Fruit fly (Drosophila melanogaster) whole organism, embryonic: ENCODE measurements around the gene CG17121.

Source experiments
- Adf1 ChIP-seq: fragments of 200-800 bp; sonication (Bioruptor generic); IDR thresholded peaks from 2 replicates; pipeline ENCODE4 v1.3.6; 2022; ENCODE audit warnings: missing biosample characterization, missing genetic modification characterization
- Blimp-1 ChIP-seq: fragments of 200-800 bp; sonication (Bioruptor generic); optimal IDR thresholded peaks from 3 replicates; lab custom pipeline; 2018; ENCODE audit warnings: missing biosample characterization, missing genetic modification characterization, mild to moderate bottlenecking, moderate library complexity, missing genetic modification reagents
- CG10209 ChIP-seq: fragments of 200-800 bp; sonication (Bioruptor generic); optimal IDR thresholded peaks from 3 replicates; lab custom pipeline; 2017; ENCODE audit warnings: missing biosample characterization, mild to moderate bottlenecking, missing genetic modification characterization, missing genetic modification reagents
- CG10321 ChIP-seq: fragments of 200-800 bp; sonication (Bioruptor generic); IDR thresholded peaks from 2 replicates; pipeline ENCODE4 v1.3.6; 2022; ENCODE audit warnings: missing biosample characterization, missing genetic modification characterization
- CG10431 ChIP-seq: fragments of 200-800 bp; sonication (Bioruptor generic); optimal IDR thresholded peaks from 3 replicates; lab custom pipeline; 2018; ENCODE audit warnings: missing biosample characterization, mild to moderate bottlenecking, missing genetic modification characterization
- CG11504 ChIP-seq: fragments of 200-800 bp; sonication (Bioruptor generic); optimal IDR thresholded peaks from 3 replicates; lab custom pipeline; 2019; ENCODE audit warnings: missing biosample characterization, mild to moderate bottlenecking, missing genetic modification characterization, moderate library complexity
- CG11723 ChIP-seq: fragments of 200-800 bp; sonication (Bioruptor generic); optimal IDR thresholded peaks from 2 replicates; lab custom pipeline; 2017; ENCODE audit warnings: missing biosample characterization, mild to moderate bottlenecking, missing genetic modification characterization
- CG12071 ChIP-seq: fragments of 200-800 bp; sonication (Bioruptor generic); optimal IDR thresholded peaks from 3 replicates; lab custom pipeline; 2018; ENCODE audit warnings: missing biosample characterization, mild to moderate bottlenecking, missing genetic modification characterization
- CG12219 ChIP-seq: fragments of 200-800 bp; sonication (Bioruptor generic); optimal IDR thresholded peaks from 3 replicates; lab custom pipeline; 2018; ENCODE audit warnings: missing biosample characterization, mild to moderate bottlenecking, missing genetic modification characterization
- CG15601 ChIP-seq: fragments of 200-800 bp; sonication (Bioruptor generic); optimal IDR thresholded peaks from 3 replicates; lab custom pipeline; 2019; ENCODE audit warnings: missing biosample characterization, mild to moderate bottlenecking, missing genetic modification characterization, moderate library complexity
- CG1603 ChIP-seq: fragments of 200-800 bp; sonication (Bioruptor generic); optimal IDR thresholded peaks from 2 replicates; lab custom pipeline; 2019; ENCODE audit warnings: missing biosample characterization, mild to moderate bottlenecking, missing genetic modification characterization, moderate library complexity
- CG16813 ChIP-seq: fragments of 200-800 bp; sonication (Bioruptor generic); IDR thresholded peaks from 3 replicates; pipeline ENCODE4 v1.3.6; 2022; ENCODE audit warnings: missing biosample characterization, missing genetic modification characterization; ENCODE audit not compliant: partially characterized antibody
- CG18011 ChIP-seq: fragments of 200-800 bp; sonication (Bioruptor generic); optimal IDR thresholded peaks from 2 replicates; lab custom pipeline; 2017; ENCODE audit warnings: missing biosample characterization, missing genetic modification characterization, mild to moderate bottlenecking, moderate library complexity, missing genotype
- CG18764 ChIP-seq: fragments of 200-800 bp; sonication (Bioruptor generic); optimal IDR thresholded peaks from 3 replicates; lab custom pipeline; 2016; ENCODE audit warnings: missing biosample characterization, missing genetic modification characterization
- CG2120 ChIP-seq: fragments of 200-800 bp; sonication (Bioruptor generic); optimal IDR thresholded peaks from 3 replicates; lab custom pipeline; 2016; ENCODE audit warnings: missing biosample characterization, missing genetic modification characterization
- CG2889 ChIP-seq: fragments of 200-800 bp; sonication (Bioruptor generic); IDR thresholded peaks from 3 replicates; pipeline ENCODE4 v1.3.6; 2022; ENCODE audit warnings: missing biosample characterization, missing genetic modification characterization
- CG33213 ChIP-seq: fragments of 200-800 bp; sonication (Bioruptor generic); optimal IDR thresholded peaks from 3 replicates; lab custom pipeline; 2016; ENCODE audit warnings: missing biosample characterization, missing genetic modification characterization
- CG4820 ChIP-seq: fragments of 200-800 bp; sonication (Bioruptor generic); optimal IDR thresholded peaks from 3 replicates; lab custom pipeline; 2016; ENCODE audit warnings: missing biosample characterization, missing genetic modification characterization
- CG8478 ChIP-seq: fragments of >200 bp; optimal IDR thresholded peaks from 2 replicates; lab custom pipeline; 2018
- CG8765 ChIP-seq: fragments of 200-800 bp; sonication (Bioruptor generic); IDR thresholded peaks from 2 replicates; pipeline ENCODE4 v1.3.6; 2022; ENCODE audit warnings: missing biosample characterization, missing genetic modification characterization
- CTCF ChIP-seq: fragments of 200-800 bp; sonication (Bioruptor generic); optimal IDR thresholded peaks from 2 replicates; lab custom pipeline; 2017; ENCODE audit warnings: missing biosample characterization, mild to moderate bottlenecking, missing genetic modification characterization, moderate library complexity
- Dip2 ChIP-seq: fragments of 200-800 bp; sonication (Bioruptor generic); IDR thresholded peaks from 2 replicates; pipeline ENCODE4 v1.3.6; 2022; ENCODE audit warnings: missing biosample characterization, missing genetic modification characterization
- Dip3 ChIP-seq: fragments of 200-800 bp; sonication (Bioruptor generic); optimal IDR thresholded peaks from 3 replicates; lab custom pipeline; 2016; ENCODE audit warnings: missing biosample characterization, missing genetic modification characterization
- HLH3B ChIP-seq: fragments of 200-800 bp; sonication (Bioruptor generic); IDR thresholded peaks from 2 replicates; pipeline ENCODE4 v1.3.6; 2022; ENCODE audit warnings: missing biosample characterization, missing genetic modification characterization
- Hand ChIP-seq: fragments of 200-800 bp; sonication (Bioruptor generic); optimal IDR thresholded peaks from 2 replicates; lab custom pipeline; 2017; ENCODE audit warnings: mild to moderate bottlenecking, missing biosample characterization, missing genetic modification reagents, missing genetic modification characterization
- Neu2 ChIP-seq: fragments of 200-800 bp; sonication (Bioruptor generic); optimal IDR thresholded peaks from 3 replicates; lab custom pipeline; 2016; ENCODE audit warnings: missing biosample characterization, missing genetic modification characterization, borderline replicate concordance
- Taf1 ChIP-seq: fragments of 200-800 bp; sonication (Bioruptor generic); IDR thresholded peaks from 2 replicates; pipeline ENCODE4 v1.3.6; 2022; ENCODE audit warnings: missing biosample characterization, missing genetic modification characterization
- Vsx1 ChIP-seq: fragments of 200-800 bp; sonication (Bioruptor generic); optimal IDR thresholded peaks from 2 replicates; lab custom pipeline; 2017; ENCODE audit warnings: missing biosample characterization, mild to moderate bottlenecking, missing genetic modification characterization, missing genetic modification reagents
- aop ChIP-seq: fragments of 200-800 bp; sonication (Bioruptor generic); IDR thresholded peaks from 2 replicates; pipeline ENCODE4 v1.3.6; 2022; ENCODE audit warnings: missing biosample characterization, missing genetic modification characterization
- bab2 ChIP-seq: fragments of 200-800 bp; sonication (Bioruptor generic); optimal IDR thresholded peaks from 2 replicates; lab custom pipeline; 2016; ENCODE audit warnings: missing biosample characterization, missing genetic modification characterization
- eve ChIP-seq, 2 experiments: fragments of >200 bp; optimal IDR thresholded peaks; 2 replicates each; lab custom pipeline; 2017; ENCODE audit warnings: missing biosample characterization in 2 of 2, missing genetic modification characterization in 2 of 2
- exex ChIP-seq: fragments of 200-800 bp; sonication (Bioruptor generic); optimal IDR thresholded peaks from 4 replicates; lab custom pipeline; 2018; ENCODE audit warnings: missing biosample characterization, mild to moderate bottlenecking, missing genetic modification characterization, moderate library complexity
- eyg ChIP-seq: fragments of 200-800 bp; sonication (Bioruptor generic); optimal IDR thresholded peaks from 3 replicates; lab custom pipeline; 2016; ENCODE audit warnings: missing biosample characterization, missing genetic modification characterization
- grn ChIP-seq: fragments of 200-800 bp; sonication (Bioruptor generic); optimal IDR thresholded peaks from 3 replicates; lab custom pipeline; 2017; ENCODE audit warnings: missing biosample characterization, missing genetic modification characterization
- gt ChIP-seq: fragments of 200-800 bp; sonication (Bioruptor generic); IDR thresholded peaks from 2 replicates; pipeline ENCODE4 v1.3.6; 2022; ENCODE audit warnings: missing biosample characterization, missing genetic modification characterization
- lab ChIP-seq: fragments of 200-800 bp; sonication (Bioruptor generic); optimal IDR thresholded peaks from 3 replicates; lab custom pipeline; 2017; ENCODE audit warnings: missing biosample characterization, missing genetic modification characterization, mild to moderate bottlenecking, moderate library complexity, missing genetic modification reagents
- lmd ChIP-seq: fragments of 200-800 bp; sonication (Bioruptor generic); IDR thresholded peaks from 2 replicates; pipeline ENCODE4 v1.3.6; 2022; ENCODE audit warnings: missing biosample characterization, missing genetic modification characterization
- mirr ChIP-seq: fragments of 200-800 bp; sonication (Bioruptor generic); optimal IDR thresholded peaks from 3 replicates; lab custom pipeline; 2018; ENCODE audit warnings: missing biosample characterization, mild to moderate bottlenecking, missing genetic modification characterization
- pfk ChIP-seq: fragments of 200-800 bp; sonication (Bioruptor generic); optimal IDR thresholded peaks from 2 replicates; lab custom pipeline; 2018; ENCODE audit warnings: missing biosample characterization, mild to moderate bottlenecking, missing genetic modification characterization, moderate library complexity
- repo ChIP-seq: fragments of 200-800 bp; sonication (Bioruptor generic); optimal IDR thresholded peaks from 2 replicates; lab custom pipeline; 2016; ENCODE audit warnings: missing biosample characterization, missing genetic modification characterization
- schlank ChIP-seq: fragments of 200-800 bp; sonication (Bioruptor generic); optimal IDR thresholded peaks from 2 replicates; lab custom pipeline; 2018; ENCODE audit warnings: missing biosample characterization, mild to moderate bottlenecking, missing genetic modification characterization
- sd ChIP-seq: fragments of 200-800 bp; sonication (Bioruptor generic); optimal IDR thresholded peaks from 3 replicates; lab custom pipeline; 2018; ENCODE audit warnings: missing biosample characterization, mild to moderate bottlenecking, missing genetic modification characterization, moderate library complexity
- sqz ChIP-seq: fragments of 200-800 bp; sonication (Bioruptor generic); optimal IDR thresholded peaks from 3 replicates; lab custom pipeline; 2018; ENCODE audit warnings: missing biosample characterization, mild to moderate bottlenecking, missing genetic modification characterization
- sr ChIP-seq: fragments of 200-800 bp; sonication (Bioruptor generic); IDR thresholded peaks from 3 replicates; pipeline ENCODE4 v1.3.6; 2022; ENCODE audit warnings: missing biosample characterization, missing genetic modification characterization
- tgo ChIP-seq: fragments of 200-800 bp; sonication (Bioruptor generic); IDR thresholded peaks from 3 replicates; pipeline ENCODE4 v1.3.6; 2022; ENCODE audit warnings: missing biosample characterization, missing genetic modification characterization
- toy ChIP-seq: fragments of 200-800 bp; sonication (Bioruptor generic); IDR thresholded peaks from 2 replicates; pipeline ENCODE4 v1.3.6; 2022; ENCODE audit warnings: missing biosample characterization, missing genetic modification characterization
- ttk ChIP-seq: fragments of 200-800 bp; sonication (Bioruptor generic); IDR thresholded peaks from 2 replicates; pipeline ENCODE4 v2.1.2; 2022; ENCODE audit warnings: missing biosample characterization, missing genetic modification characterization
- vvl ChIP-seq: fragments of 200-800 bp; sonication (Bioruptor generic); IDR thresholded peaks from 2 replicates; pipeline ENCODE4 v1.3.6; 2022; ENCODE audit warnings: missing biosample characterization, missing genetic modification characterization
- zen2 ChIP-seq: fragments of 200-800 bp; sonication (Bioruptor generic); IDR thresholded peaks from 3 replicates; pipeline ENCODE4 v1.3.6; 2022; ENCODE audit warnings: missing biosample characterization, missing genetic modification characterization; ENCODE audit not compliant: partially characterized antibody
- zfh1 ChIP-seq: fragments of 200-800 bp; sonication (Bioruptor generic); IDR thresholded peaks from 3 replicates; pipeline ENCODE4 v1.3.6; 2022; ENCODE audit warnings: missing biosample characterization, missing genetic modification characterization

Gene CG17121

dm6 chr3R:23004161-23004560 is 43.9 kb downstream of the CG17121 start (continued):
- TF ChIP-seq bab2 (GFP tag; lab: Kevin White, UChicago) (no peak), schlank (no peak), CG15601 (no peak), CG1603 (no peak), Taf1 (no peak), grn (no peak), gt (no peak), CG2120 (GFP tag; lab: Kevin White, UChicago) (no peak), eve (GFP tag; optimal IDR thresholded peaks at IDR 0.05; lab: Kevin White, UChicago) (no peak), CG10321 (0 out of 2 replicates have a peak, but pooled peaks have one; percentile 18), CG18764 (GFP tag; lab: Kevin White, UChicago) (no peak), Neu2 (GFP tag; lab: Kevin White, UChicago) (no peak), CG16813 (GFP tag; lab: Robert Waterston, UW) (no peak), CG11723 (GFP tag; lab: Kevin White, UChicago) (no peak), eyg (GFP tag; lab: Kevin White, UChicago) (no peak), CG33213 (GFP tag; lab: Kevin White, UChicago) (no peak), CG8765 (no peak), ttk (GFP tag; lab: Robert Waterston, UW) (peak; percentile 45), CG2889 (GFP tag; lab: Robert Waterston, UW) (no peak), CG12219 (GFP tag; lab: Kevin White, UChicago) (no peak), sr (0 out of 3 replicates have a peak, but pooled peaks have one; percentile 29), CG11504 (tag; lab: Kevin White, UChicago) (no peak), CG12071 (no peak), Hand (no peak), HLH3B (GFP tag; lab: Robert Waterston, UW) (peak; percentile 30; the same call in 1 of the 2 replicates), Adf1 (no peak), sd (tag; lab: Kevin White, UChicago) (no peak), tgo (GFP tag; lab: Robert Waterston, UW) (no peak), zfh1 (GFP tag; lab: Robert Waterston, UW) (no peak), CG8478 (no peak), lmd (GFP tag; lab: Robert Waterston, UW) (no peak), vvl (GFP tag; lab: Robert Waterston, UW) (peak; percentile 10; the same call in 1 of the 2 replicates), aop (GFP tag; lab: Robert Waterston, UW) (no peak), zen2 (GFP tag; lab: Robert Waterston, UW) (no peak), CG4820 (GFP tag; lab: Kevin White, UChicago) (no peak)

dm6 chr3R:22998623-22999179 is 49.3 kb downstream of the CG17121 start:
- TF ChIP-seq Vsx1 (GFP tag; lab: Kevin White, UChicago) = peak; percentile 36
- TF ChIP-seq CG10431 (GFP tag; lab: Kevin White, UChicago) = no peak
- TF ChIP-seq toy = no peak
- no peak for TF ChIP-seq sqz
- peak; percentile 81 for TF ChIP-seq Dip2 (GFP tag; lab: Robert Waterston, UW)
- peak; percentile 40 for TF ChIP-seq lab (GFP tag; lab: Kevin White, UChicago)
- TF ChIP-seq CG10209 (GFP tag; lab: Kevin White, UChicago) = no peak
- TF ChIP-seq exex (tag; lab: Kevin White, UChicago) = peak; percentile 62
- peak; percentile 67 for TF ChIP-seq mirr (GFP tag; lab: Kevin White, UChicago)
- TF ChIP-seq repo (GFP tag; lab: Kevin White, UChicago) = no peak
- peak; percentile 54 for TF ChIP-seq Blimp-1
- peak; percentile 88 for TF ChIP-seq CTCF (GFP tag; lab: Kevin White, UChicago)
- TF ChIP-seq pfk (GFP tag; lab: Kevin White, UChicago) = peak; percentile 39
- TF ChIP-seq Dip3 = no peak
- TF ChIP-seq CG18011 (GFP tag; lab: Kevin White, UChicago) = no peak
